Worm (Caenorhabditis elegans): ENCODE measurements around the gene slcr-46.3.

ce11 chrV:9713532-9713931, 10.4 kb downstream of the slcr-46.3 start, which contains the start of gene F40F9.10:
- TF ChIP-seq skn-1 (tag; optimal IDR thresholded peaks at IDR 0.05) (no peak), nhr-28 (tag; optimal IDR thresholded peaks at IDR 0.05) (no peak), aly-2 (tag; optimal IDR thresholded peaks at IDR 0.05) (no peak), pax-3 (tag; optimal IDR thresholded peaks at IDR 0.05) (no peak), nhr-77 (tag; optimal IDR thresholded peaks at IDR 0.05) (no peak), nhr-12 (tag; optimal IDR thresholded peaks at IDR 0.05) (no peak), elt-2 (tag; optimal IDR thresholded peaks at IDR 0.05) (no peak), elt-3 (tag; optimal IDR thresholded peaks at IDR 0.05) (no peak), ztf-11 (tag; optimal IDR thresholded peaks at IDR 0.05) (no peak), lsy-2 (tag; optimal IDR thresholded peaks at IDR 0.05) (no peak), blmp-1 (tag; optimal IDR thresholded peaks at IDR 0.05) (no peak)
